Worm (Caenorhabditis elegans) whole organism, L4 larva: ENCODE results near the gene cec-3.

Experiments used
- F37D6.2 ChIP-seq: sonication (generic microtip); optimal IDR thresholded peaks from 2 replicates; lab custom pipeline; 2016; ENCODE audit warnings: mild to moderate bottlenecking, missing genetic modification characterization, missing compliant biosample characterization
- F44E2.7 ChIP-seq: fragments of 200-800 bp; sonication (Bioruptor generic); IDR thresholded peaks from 2 replicates; pipeline ENCODE4 v2.1.2; 2022; ENCODE audit warnings: missing genetic modification characterization, missing compliant biosample characterization
- R02D3.7 ChIP-seq: fragments of 150-350 bp; sonication (generic microtip); optimal IDR thresholded peaks from 3 replicates; lab custom pipeline; 2014; ENCODE audit warnings: missing biosample characterization, missing genetic modification characterization
- ZK546.5 ChIP-seq, 2 experiments: sonication (generic microtip); optimal IDR thresholded peaks; 2 replicates each; lab custom pipeline; 2017; ENCODE audit warnings: missing biosample characterization in 2 of 2, missing genetic modification characterization in 2 of 2
- aha-1 ChIP-seq: fragments of 150-350 bp; peaks from one replicate; lab custom pipeline; 2014; ENCODE audit warnings: missing biosample characterization, missing genetic modification characterization
- aly-2 ChIP-seq: sonication (generic microtip); optimal IDR thresholded peaks from 2 replicates; lab custom pipeline; 2018; ENCODE audit warnings: missing biosample characterization, missing genetic modification characterization
- attf-4 ChIP-seq: sonication (generic microtip); optimal IDR thresholded peaks from 3 replicates; lab custom pipeline; 2017; ENCODE audit warnings: missing biosample characterization, missing genetic modification characterization
- ceh-32 ChIP-seq: sonication (generic microtip); optimal IDR thresholded peaks from 2 replicates; lab custom pipeline; 2016; ENCODE audit warnings: mild to moderate bottlenecking, missing genetic modification characterization, missing compliant biosample characterization; ENCODE audit not compliant: poor library complexity
- cey-2 ChIP-seq: sonication (generic microtip); optimal IDR thresholded peaks from 3 replicates; lab custom pipeline; 2017; ENCODE audit warnings: missing genetic modification characterization, mild to moderate bottlenecking, missing compliant biosample characterization, antibody characterized with exemption, borderline replicate concordance; ENCODE audit not compliant: insufficient read depth
- daf-19 ChIP-seq: fragments of 200-800 bp; sonication (Bioruptor generic); conservative IDR thresholded peaks from 2 replicates; pipeline ENCODE4 v1.3.6; 2022; ENCODE audit warnings: missing genetic modification characterization, missing compliant biosample characterization
- daf-8 ChIP-seq: fragments of 200-800 bp; sonication (Bioruptor generic); IDR thresholded peaks from 2 replicates; pipeline ENCODE4 v1.3.6; 2022; ENCODE audit warnings: missing genetic modification characterization, missing compliant biosample characterization
- duxl-1 ChIP-seq: sonication (generic microtip); optimal IDR thresholded peaks from 2 replicates; lab custom pipeline; 2016; ENCODE audit warnings: mild to moderate bottlenecking, missing genetic modification characterization, moderate library complexity, missing compliant biosample characterization; ENCODE audit not compliant: poor library complexity
- dve-1 ChIP-seq: sonication (generic microtip); optimal IDR thresholded peaks from 2 replicates; lab custom pipeline; 2017; ENCODE audit warnings: antibody characterized with exemption, mild to moderate bottlenecking, missing genetic modification characterization, missing compliant biosample characterization; ENCODE audit not compliant: insufficient read depth
- gei-8 ChIP-seq: fragments of 200-800 bp; sonication (Bioruptor generic); optimal IDR thresholded peaks from 2 replicates; lab custom pipeline; 2018; ENCODE audit warnings: mild to moderate bottlenecking, missing genetic modification characterization, missing compliant biosample characterization
- hlh-11 ChIP-seq: fragments of 200-800 bp; sonication (Bioruptor generic); optimal IDR thresholded peaks from 2 replicates; lab custom pipeline; 2018; ENCODE audit warnings: mild to moderate bottlenecking, missing genetic modification characterization, missing compliant biosample characterization
- hlh-30 ChIP-seq: sonication (generic microtip); optimal IDR thresholded peaks from 2 replicates; lab custom pipeline; 2017; ENCODE audit warnings: antibody characterized with exemption, mild to moderate bottlenecking, missing genetic modification characterization, missing compliant biosample characterization; ENCODE audit not compliant: insufficient read depth
- lin-39 ChIP-seq: fragments of 150-350 bp; optimal IDR thresholded peaks from 2 replicates; lab custom pipeline; 2014; ENCODE audit warnings: missing biosample characterization, missing genetic modification reagents, missing genetic modification characterization
- lir-3 ChIP-seq: sonication (generic microtip); optimal IDR thresholded peaks from 2 replicates; lab custom pipeline; 2016; ENCODE audit warnings: mild to moderate bottlenecking, missing genetic modification characterization, missing compliant biosample characterization
- lsy-2 ChIP-seq, 2 experiments: fragments of 150-350 bp in 1 of 2; sonication (generic microtip) in 1 of 2; optimal IDR thresholded peaks; 2 replicates each; lab custom pipeline; 2014 to 2017; ENCODE audit warnings: missing biosample characterization in 2 of 2, missing genetic modification characterization in 2 of 2
- madf-9 ChIP-seq: fragments of 200-800 bp; sonication (Bioruptor generic); conservative IDR thresholded peaks from 2 replicates; pipeline ENCODE4 v1.3.6; 2022; ENCODE audit warnings: missing genetic modification reagents, missing genetic modification characterization, missing compliant biosample characterization
- mdl-1 ChIP-seq, 2 experiments: fragments of 150-350 bp in 1 of 2; sonication (generic microtip) in 1 of 2; optimal IDR thresholded peaks; 2 replicates each; lab custom pipeline; 2014 to 2017; ENCODE audit warnings: missing biosample characterization in 2 of 2, missing genetic modification characterization in 2 of 2
- mes-2 ChIP-seq: sonication (generic microtip); optimal IDR thresholded peaks from 2 replicates; lab custom pipeline; 2016; ENCODE audit warnings: missing genotype, mild to moderate bottlenecking, missing genetic modification characterization, missing compliant biosample characterization; ENCODE audit not compliant: poor library complexity, severe bottlenecking
- nhr-10 ChIP-seq: fragments of 150-350 bp; optimal IDR thresholded peaks from 2 replicates; lab custom pipeline; 2014; ENCODE audit warnings: missing biosample characterization, missing genetic modification characterization
- nhr-25 ChIP-seq: sonication (generic microtip); optimal IDR thresholded peaks from 2 replicates; lab custom pipeline; 2017; ENCODE audit warnings: missing genetic modification characterization, mild to moderate bottlenecking, missing compliant biosample characterization, antibody characterized with exemption, moderate library complexity, borderline replicate concordance; ENCODE audit not compliant: insufficient read depth
- nhr-28 ChIP-seq: fragments of 150-350 bp; optimal IDR thresholded peaks from 2 replicates; lab custom pipeline; 2014; ENCODE audit warnings: missing biosample characterization, missing genetic modification characterization
- nhr-6 ChIP-seq: fragments of 150-350 bp; optimal IDR thresholded peaks from 2 replicates; lab custom pipeline; 2014; ENCODE audit warnings: missing biosample characterization, missing genetic modification characterization
- nhr-77 ChIP-seq: fragments of 150-350 bp; optimal IDR thresholded peaks from 2 replicates; lab custom pipeline; 2014; ENCODE audit warnings: missing biosample characterization, missing genetic modification characterization
- pha-4 ChIP-seq, 2 experiments: fragments of 150-350 bp in 1 of 2; fragments of 200-800 bp in 1 of 2; sonication (Bioruptor generic) in 1 of 2; IDR thresholded peaks in 1 of 2; optimal IDR thresholded peaks in 1 of 2; 2 replicates each; pipeline versions ENCODE4 v1.3.6 to Lab custom; 2014 to 2022; ENCODE audit warnings: missing genetic modification characterization in 2 of 2, missing genetic modification reagents in 2 of 2, missing biosample characterization in 1 of 2, missing compliant biosample characterization in 1 of 2
- rbr-2 ChIP-seq: sonication (generic microtip); optimal IDR thresholded peaks from 2 replicates; lab custom pipeline; 2016; ENCODE audit warnings: missing genotype, missing genetic modification characterization, missing compliant biosample characterization
- set-16 ChIP-seq: fragments of 200-800 bp; sonication (Bioruptor generic); IDR thresholded peaks from 2 replicates; pipeline ENCODE4 v1.3.6; 2022; ENCODE audit warnings: missing genetic modification reagents, missing genetic modification characterization, missing compliant biosample characterization
- spr-1 ChIP-seq: sonication (generic microtip); optimal IDR thresholded peaks from 2 replicates; lab custom pipeline; 2016; ENCODE audit warnings: mild to moderate bottlenecking, missing genetic modification characterization, missing compliant biosample characterization
- unc-62 ChIP-seq, 3 experiments: fragments of 150-350 bp in 1 of 3; sonication (generic microtip); optimal IDR thresholded peaks in 2 of 3; peaks in 1 of 3; 1 replicate in 1 of 3; 2 replicates in 2 of 3; lab custom pipeline; 2014 to 2017; ENCODE audit warnings: missing biosample characterization in 3 of 3, missing genetic modification characterization in 3 of 3, missing genetic modification reagents in 3 of 3, missing genotype in 1 of 3
- zag-1 ChIP-seq: fragments of 150-350 bp; optimal IDR thresholded peaks from 2 replicates; lab custom pipeline; 2014; ENCODE audit warnings: missing biosample characterization, missing genetic modification characterization
- zfp-3 ChIP-seq: fragments of 200-800 bp; sonication (Bioruptor generic); conservative IDR thresholded peaks from 2 replicates; pipeline ENCODE4 v1.3.6; 2022; ENCODE audit warnings: missing genetic modification reagents, missing genetic modification characterization, missing compliant biosample characterization

The cec-3 gene

ce11 chrII:7810869-7811543 is 46.4 kb downstream of the cec-3 start, which contains the start of gene cki-1:
Gene cki-1 (plus strand): TSS chrII:7811240.
- TF ChIP-seq cey-2 (tag; lab: Kevin White, UChicago): no peak
- TF ChIP-seq daf-8 (GFP tag; lab: Robert Waterston, UW): no peak
- peak in 1 of 2 experiments; percentile 50 for TF ChIP-seq unc-62 (GFP tag; optimal IDR thresholded peaks at IDR 0.05 in 1 of 2; lab: Kevin White, UChicago)
- no peak for TF ChIP-seq unc-62 (tag; optimal IDR thresholded peaks at IDR 0.05; lab: Kevin White, UChicago)
- TF ChIP-seq set-16 (GFP tag; lab: Robert Waterston, UW): 0 out of 2 replicates have a peak, but pooled peaks have one; percentile 7
- TF ChIP-seq zfp-3 (GFP tag; lab: Robert Waterston, UW): no peak

DNA sequence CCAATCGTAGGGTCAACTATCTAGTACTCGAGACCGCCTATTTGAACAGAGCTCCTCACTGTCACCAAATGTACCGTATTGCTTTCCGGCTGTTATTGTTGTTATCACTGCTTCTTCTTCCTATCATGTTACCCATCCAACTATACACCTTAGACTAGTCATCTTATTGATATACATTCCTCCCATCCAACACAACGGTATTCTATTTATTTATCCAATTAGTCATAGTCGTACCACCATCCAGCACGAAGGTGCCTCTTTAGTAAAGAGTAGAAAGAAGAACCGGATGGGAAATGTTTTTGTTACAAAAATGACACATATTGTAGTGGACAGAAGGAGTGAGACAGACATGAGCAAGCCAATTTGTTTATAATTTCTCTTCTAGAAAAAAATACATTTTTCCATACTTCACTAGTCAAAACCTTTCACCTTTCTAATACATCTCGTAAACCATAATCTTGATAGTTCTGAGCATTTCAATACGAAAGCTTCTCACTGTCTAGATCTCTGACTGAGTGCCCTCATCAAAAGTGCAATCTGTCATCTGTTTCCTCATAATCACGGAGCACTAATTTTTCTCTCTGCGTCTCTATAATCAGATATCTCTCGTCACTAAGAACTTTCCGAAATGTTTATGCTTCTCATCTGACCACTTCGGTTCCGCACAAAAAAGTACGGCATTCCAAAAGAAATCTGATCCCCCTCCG is 47.1 kb downstream of the cec-3 start:
- TF ChIP-seq spr-1 (tag; lab: Kevin White, UChicago) (no peak), nhr-10 (tag; lab: Kevin White, UChicago) (no peak), F44E2.7 (GFP tag; lab: Robert Waterston, UW) (no peak), attf-4 (tag; lab: Kevin White, UChicago) (peak; percentile 11), unc-62 (GFP tag; optimal IDR thresholded peaks at IDR 0.05 in 1 of 2; lab: Kevin White, UChicago) (peak in 1 of 2 experiments; percentile 37), unc-62 (tag; optimal IDR thresholded peaks at IDR 0.05; lab: Kevin White, UChicago) (no peak), dve-1 (peak; percentile 16), ceh-32 (tag; lab: Kevin White, UChicago) (no peak), lsy-2 (tag; optimal IDR thresholded peaks at IDR 0.05; lab: Kevin White, UChicago) (peak in 1 of 2 experiments; percentile 45), R02D3.7 (tag; lab: Kevin White, UChicago) (no peak), rbr-2 (tag; lab: Kevin White, UChicago) (no peak), duxl-1 (peak; percentile 29), mes-2 (tag; lab: Kevin White, UChicago) (peak; percentile 20), nhr-6 (tag; lab: Kevin White, UChicago) (peak; percentile 70), pha-4 (GFP tag; IDR thresholded peaks at IDR 0.05; lab: Robert Waterston, UW) (no peak), pha-4 (tag; optimal IDR thresholded peaks at IDR 0.05; lab: Kevin White, UChicago) (peak; percentile 66), madf-9 (GFP tag; lab: Robert Waterston, UW) (no peak), lin-39 (tag; lab: Kevin White, UChicago) (no peak), lir-3 (no peak), hlh-11 (peak; percentile 7), aha-1 (tag; lab: Kevin White, UChicago) (peak; percentile 8), daf-19 (GFP tag; lab: Robert Waterston, UW) (no peak), F37D6.2 (tag; lab: Kevin White, UChicago) (no peak), nhr-28 (peak; percentile 19)

- TF ChIP-seq zag-1 (no peak), madf-9 (GFP tag; lab: Robert Waterston, UW) (no peak), hlh-30 (tag; lab: Kevin White, UChicago) (no peak), mdl-1 (tag; optimal IDR thresholded peaks at IDR 0.05; lab: Kevin White, UChicago) (no peak), nhr-25 (tag; lab: Kevin White, UChicago) (no peak), pha-4 (GFP tag; IDR thresholded peaks at IDR 0.05; lab: Robert Waterston, UW) (no peak), pha-4 (tag; optimal IDR thresholded peaks at IDR 0.05; lab: Kevin White, UChicago) (no peak), ZK546.5 (tag; optimal IDR thresholded peaks at IDR 0.05; lab: Kevin White, UChicago) (no peak), aly-2 (tag; lab: Kevin White, UChicago) (no peak), nhr-77 (tag; lab: Kevin White, UChicago) (no peak), aha-1 (tag; lab: Kevin White, UChicago) (no peak), gei-8 (GFP tag; lab: Kevin White, UChicago) (no peak)
Measured at ce11 chrII:7809358-7809914, 48.0 kb downstream of the cec-3 start.
